Fruit fly (Drosophila melanogaster) whole organism, wandering third instar larva: ENCODE results near the gene Cubn.

Experiments
- Abd-B ChIP-seq: fragments of >200 bp; optimal IDR thresholded peaks from 2 replicates; lab custom pipeline; 2017; ENCODE audit warnings: missing biosample characterization, missing genetic modification characterization
- CG32264 ChIP-seq: fragments of 200-800 bp; sonication (Bioruptor generic); optimal IDR thresholded peaks from 2 replicates; lab custom pipeline; 2016; ENCODE audit warnings: missing biosample characterization, missing genetic modification characterization
- CG9705 ChIP-seq: fragments of 200-800 bp; sonication (Bioruptor generic); optimal IDR thresholded peaks from 2 replicates; lab custom pipeline; 2018; ENCODE audit warnings: missing biosample characterization, mild to moderate bottlenecking, missing genetic modification characterization
- CrebA ChIP-seq: fragments of 200-800 bp; sonication (Bioruptor generic); optimal IDR thresholded peaks from 2 replicates; lab custom pipeline; 2016; ENCODE audit warnings: missing biosample characterization, mild to moderate bottlenecking, missing genetic modification characterization, borderline replicate concordance
- Dfd ChIP-seq: fragments of >200 bp; optimal IDR thresholded peaks from 2 replicates; lab custom pipeline; 2017; ENCODE audit warnings: missing biosample characterization, missing genetic modification characterization
- Dif ChIP-seq: fragments of 200-275, 200-300 bp; sonication (Bioruptor generic); optimal IDR thresholded peaks from 2 replicates; lab custom pipeline; 2018; ENCODE audit warnings: missing biosample characterization, missing genetic modification characterization; ENCODE audit not compliant: partially characterized antibody
- GATAd ChIP-seq: sonication (Bioruptor generic); optimal IDR thresholded peaks from 2 replicates; lab custom pipeline; 2016; ENCODE audit warnings: missing biosample characterization, missing genetic modification characterization
- HLH106 ChIP-seq: fragments of 200-800 bp; optimal IDR thresholded peaks from 3 replicates; lab custom pipeline; 2019; ENCODE audit warnings: missing biosample characterization, mild to moderate bottlenecking, missing genetic modification characterization, moderate library complexity
- Hnf4 ChIP-seq: fragments of 200-800 bp; sonication (Bioruptor generic); optimal IDR thresholded peaks from 2 replicates; lab custom pipeline; 2016; ENCODE audit warnings: missing biosample characterization, mild to moderate bottlenecking, missing genetic modification characterization
- Hr78 ChIP-seq: fragments of >200 bp; optimal IDR thresholded peaks from 2 replicates; lab custom pipeline; 2017; ENCODE audit warnings: missing biosample characterization, missing genetic modification characterization
- Hr83 ChIP-seq: fragments of 200-300 bp; sonication (Bioruptor generic); optimal IDR thresholded peaks from 2 replicates; lab custom pipeline; 2016; ENCODE audit warnings: missing biosample characterization, mild to moderate bottlenecking, missing genetic modification characterization, moderate library complexity; ENCODE audit not compliant: poor library complexity, severe bottlenecking
- Jra ChIP-seq: sonication (Bioruptor generic); optimal IDR thresholded peaks from 2 replicates; lab custom pipeline; 2016; ENCODE audit warnings: missing biosample characterization, missing genetic modification characterization
- Mio ChIP-seq: sonication (Bioruptor generic); optimal IDR thresholded peaks from 2 replicates; lab custom pipeline; 2016; ENCODE audit warnings: missing biosample characterization, missing genetic modification characterization
- Myc ChIP-seq: fragments of >200 bp; optimal IDR thresholded peaks from 2 replicates; lab custom pipeline; 2017
- N ChIP-seq: fragments of >200 bp; optimal IDR thresholded peaks from 2 replicates; lab custom pipeline; 2018; ENCODE audit warnings: missing biosample characterization, missing external identifiers, missing genetic modification characterization
- OdsH ChIP-seq: fragments of 200-800 bp; sonication (Bioruptor generic); optimal IDR thresholded peaks from 2 replicates; lab custom pipeline; 2016; ENCODE audit warnings: missing biosample characterization, mild to moderate bottlenecking, missing genetic modification characterization
- Rel ChIP-seq, 2 experiments: fragments of 200-800 bp; sonication (Bioruptor generic) in 1 of 2; optimal IDR thresholded peaks; 2 replicates in 1 of 2; 3 replicates in 1 of 2; lab custom pipeline; 2016 to 2019; ENCODE audit warnings: mild to moderate bottlenecking in 2 of 2, missing biosample characterization in 2 of 2, missing genetic modification characterization in 2 of 2, moderate library complexity in 1 of 2
- Sp1 ChIP-seq: fragments of 200-800 bp; sonication (Bioruptor generic); optimal IDR thresholded peaks from 3 replicates; lab custom pipeline; 2019; ENCODE audit warnings: missing biosample characterization, mild to moderate bottlenecking, missing genetic modification characterization, moderate library complexity
- Vsx2 ChIP-seq: fragments of 200-300, 225-300 bp; sonication (Bioruptor generic); optimal IDR thresholded peaks from 2 replicates; lab custom pipeline; 2018; ENCODE audit warnings: missing biosample characterization, missing genetic modification characterization; ENCODE audit not compliant: partially characterized antibody
- br ChIP-seq: fragments of 200-800 bp; sonication (Bioruptor generic); optimal IDR thresholded peaks from 2 replicates; lab custom pipeline; 2016; ENCODE audit warnings: missing biosample characterization, missing genetic modification characterization
- brk ChIP-seq: fragments of 200-800 bp; sonication (Bioruptor generic); optimal IDR thresholded peaks from 2 replicates; lab custom pipeline; 2016; ENCODE audit warnings: missing biosample characterization, mild to moderate bottlenecking, missing genetic modification characterization
- dl ChIP-seq, 2 experiments: fragments of 175-275, 200-275 bp in 1 of 2; fragments of 200-275 bp in 1 of 2; sonication (Bioruptor generic); optimal IDR thresholded peaks; lab custom pipeline; 2018; ENCODE audit warnings: mild to moderate bottlenecking in 2 of 2, missing biosample characterization in 2 of 2, missing genetic modification characterization in 2 of 2, moderate library complexity in 2 of 2; ENCODE audit not compliant: partially characterized antibody in 2 of 2, insufficient read depth in 1 of 2
- dmrt93B ChIP-seq: fragments of 200-800 bp; sonication (Bioruptor generic); optimal IDR thresholded peaks from 2 replicates; lab custom pipeline; 2018; ENCODE audit warnings: missing biosample characterization, mild to moderate bottlenecking, missing genetic modification characterization
- dsf ChIP-seq: sonication (Bioruptor generic); optimal IDR thresholded peaks from 2 replicates; lab custom pipeline; 2016; ENCODE audit warnings: missing biosample characterization, missing genetic modification characterization, borderline replicate concordance
- ey ChIP-seq: fragments of 200-800 bp; sonication (Bioruptor generic); optimal IDR thresholded peaks from 2 replicates; lab custom pipeline; 2016; ENCODE audit warnings: missing biosample characterization, missing genetic modification characterization
- foxo ChIP-seq, 2 experiments: fragments of 200-800 bp; sonication (Bioruptor generic); optimal IDR thresholded peaks; 2 replicates in 1 of 2; 3 replicates in 1 of 2; lab custom pipeline; 2016 to 2017; ENCODE audit warnings: missing biosample characterization in 2 of 2, missing genetic modification characterization in 2 of 2
- fru ChIP-seq: fragments of 200-800 bp; sonication (Bioruptor generic); optimal IDR thresholded peaks from 3 replicates; lab custom pipeline; 2016; ENCODE audit warnings: missing biosample characterization, mild to moderate bottlenecking, missing genetic modification characterization
- h ChIP-seq: fragments of 200-800 bp; sonication (Bioruptor generic); optimal IDR thresholded peaks from 3 replicates; lab custom pipeline; 2016; ENCODE audit warnings: missing biosample characterization, mild to moderate bottlenecking, missing genetic modification characterization
- jim ChIP-seq: fragments of 175-275, 200-325 bp; sonication (Bioruptor generic); optimal IDR thresholded peaks from 2 replicates; lab custom pipeline; 2016; ENCODE audit warnings: missing biosample characterization, mild to moderate bottlenecking, missing genetic modification characterization
- lola ChIP-seq: fragments of >200 bp; optimal IDR thresholded peaks from 2 replicates; lab custom pipeline; 2017; ENCODE audit warnings: missing biosample characterization, missing genetic modification characterization
- pan ChIP-seq: fragments of >200 bp; optimal IDR thresholded peaks from 2 replicates; lab custom pipeline; 2017
- psq ChIP-seq: fragments of 200-800 bp; sonication (Bioruptor generic); optimal IDR thresholded peaks from 3 replicates; lab custom pipeline; 2017; ENCODE audit warnings: missing biosample characterization, mild to moderate bottlenecking, missing genetic modification characterization, moderate library complexity
- rgr ChIP-seq: fragments of 200-800 bp; sonication (Bioruptor generic); optimal IDR thresholded peaks from 3 replicates; lab custom pipeline; 2016; ENCODE audit warnings: missing biosample characterization, mild to moderate bottlenecking, missing genetic modification characterization
- sage ChIP-seq: fragments of 200-800 bp; sonication (Bioruptor generic); optimal IDR thresholded peaks from 2 replicates; lab custom pipeline; 2016; ENCODE audit warnings: missing biosample characterization, mild to moderate bottlenecking, missing genetic modification characterization
- sv ChIP-seq: fragments of 200-800 bp; sonication (Bioruptor generic); optimal IDR thresholded peaks from 3 replicates; lab custom pipeline; 2016; ENCODE audit warnings: missing biosample characterization, missing genetic modification characterization
- tai ChIP-seq: sonication (Bioruptor generic); optimal IDR thresholded peaks from 2 replicates; lab custom pipeline; 2016; ENCODE audit warnings: missing biosample characterization, missing genetic modification characterization
- usp ChIP-seq: fragments of >200 bp; optimal IDR thresholded peaks from 2 replicates; lab custom pipeline; 2017; ENCODE audit warnings: missing biosample characterization, missing genetic modification characterization
- woc ChIP-seq: sonication (Bioruptor generic); optimal IDR thresholded peaks from 2 replicates; lab custom pipeline; 2016; ENCODE audit warnings: missing biosample characterization, mild to moderate bottlenecking, missing genetic modification characterization

Gene Cubn

dm6 chrX:9581869-9582268 is 10.8 kb upstream of the Cubn start:
- TF ChIP-seq Rel (GFP tag; optimal IDR thresholded peaks at IDR 0.05; lab: Kevin White, UChicago) (no peak), Rel (tag; optimal IDR thresholded peaks at IDR 0.05; lab: Kevin White, UChicago) (peak; percentile 27), Hr83 (GFP tag; lab: Kevin White, UChicago) (peak; percentile 1), HLH106 (tag; lab: Kevin White, UChicago) (no peak), jim (no peak), psq (GFP tag; lab: Kevin White, UChicago) (peak; percentile 3), foxo (GFP tag; optimal IDR thresholded peaks at IDR 0.05; lab: Kevin White, UChicago) (peak in 1 of 2 experiments; percentile 9), Hr78 (GFP tag; lab: Kevin White, UChicago) (no peak), woc (GFP tag; lab: Kevin White, UChicago) (peak; percentile 28), N (no peak), rgr (GFP tag; lab: Kevin White, UChicago) (no peak)

DNA sequence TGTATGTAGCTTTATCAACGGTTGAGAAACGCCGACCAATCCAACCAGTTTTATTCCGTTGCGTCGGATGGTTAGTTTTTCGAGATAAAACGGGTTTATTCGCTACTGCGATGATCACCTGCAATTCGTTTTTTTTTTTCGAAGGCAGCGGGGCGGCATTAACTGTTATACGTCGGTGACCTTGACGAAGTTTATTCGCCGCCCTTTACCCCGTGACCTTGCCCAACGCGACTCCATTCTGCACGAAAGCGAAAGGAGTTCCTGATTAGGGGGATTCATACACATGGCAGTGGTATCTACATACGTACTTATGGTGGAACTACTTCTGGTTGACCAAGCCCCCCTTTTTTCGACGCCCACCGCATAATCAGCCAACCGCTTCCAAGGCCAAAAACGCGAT is 9.4 kb upstream of the Cubn start:
- no peak for TF ChIP-seq jim
- no peak for TF ChIP-seq Rel (GFP tag; optimal IDR thresholded peaks at IDR 0.05; lab: Kevin White, UChicago)
- no peak for TF ChIP-seq Rel (tag; optimal IDR thresholded peaks at IDR 0.05; lab: Kevin White, UChicago)
- no peak for TF ChIP-seq OdsH (GFP tag; lab: Kevin White, UChicago)
- no peak for TF ChIP-seq woc (GFP tag; lab: Kevin White, UChicago)
- no peak for TF ChIP-seq Dfd
- TF ChIP-seq Hr83 (GFP tag; lab: Kevin White, UChicago): no peak
- TF ChIP-seq Dif (GFP tag; lab: Kevin White, UChicago): no peak
- no peak for TF ChIP-seq brk (GFP tag; lab: Kevin White, UChicago)
- no peak for TF ChIP-seq br
- TF ChIP-seq sv: no peak
- TF ChIP-seq Myc (lab: Kevin White, UChicago): no peak
- no peak for TF ChIP-seq GATAd (GFP tag; lab: Kevin White, UChicago)
- no peak for TF ChIP-seq foxo (GFP tag; optimal IDR thresholded peaks at IDR 0.05; lab: Kevin White, UChicago)
- no peak for TF ChIP-seq Hr78 (GFP tag; lab: Kevin White, UChicago)
- no peak for TF ChIP-seq Vsx2 (GFP tag; lab: Kevin White, UChicago)
- no peak for TF ChIP-seq sage (GFP tag; lab: Kevin White, UChicago)
- no peak for TF ChIP-seq h (GFP tag; lab: Kevin White, UChicago)
- no peak for TF ChIP-seq dl (GFP tag; optimal IDR thresholded peaks at IDR 0.05; lab: Kevin White, UChicago; ENCODE audit: insufficient read depth in 1 of 2, partially characterized antibody in 2 of 2)

dm6 chrX:9579918-9580521 is 8.9 kb upstream of the Cubn start, which contains the start of gene LPCAT:
Gene LPCAT (minus strand): TSS chrX:9579987.
- TF ChIP-seq Dfd: no peak
- peak; percentile 71 for TF ChIP-seq Jra (GFP tag; lab: Kevin White, UChicago)
- no peak for TF ChIP-seq lola (GFP tag; lab: Kevin White, UChicago)
- no peak for TF ChIP-seq N
- peak; percentile 48 for TF ChIP-seq dmrt93B (GFP tag; lab: Kevin White, UChicago)
- TF ChIP-seq dsf (GFP tag; lab: Kevin White, UChicago): peak; percentile 23
- TF ChIP-seq woc (GFP tag; lab: Kevin White, UChicago): peak; percentile 27
- peak; percentile 69 for TF ChIP-seq h (GFP tag; lab: Kevin White, UChicago)
- no peak for TF ChIP-seq GATAd (GFP tag; lab: Kevin White, UChicago)
- TF ChIP-seq Mio (GFP tag; lab: Kevin White, UChicago): no peak
- TF ChIP-seq CrebA: peak; percentile 40
- TF ChIP-seq Sp1 (GFP tag; lab: Kevin White, UChicago): peak; percentile 69
- no peak for TF ChIP-seq Hr78 (GFP tag; lab: Kevin White, UChicago)
- no peak for TF ChIP-seq pan
- TF ChIP-seq brk (GFP tag; lab: Kevin White, UChicago): no peak
- peak; percentile 31 for TF ChIP-seq Myc (lab: Kevin White, UChicago)
- TF ChIP-seq CG32264 (GFP tag; lab: Kevin White, UChicago): peak; percentile 32
- TF ChIP-seq Abd-B (GFP tag; lab: Kevin White, UChicago): no peak
- no peak for TF ChIP-seq psq (GFP tag; lab: Kevin White, UChicago)
- peak; percentile 92 for TF ChIP-seq Hr83 (GFP tag; lab: Kevin White, UChicago)
- peak; percentile 23 for TF ChIP-seq OdsH (GFP tag; lab: Kevin White, UChicago)
- peak in 1 of 2 experiments; percentile 88 for TF ChIP-seq foxo (GFP tag; optimal IDR thresholded peaks at IDR 0.05; lab: Kevin White, UChicago)
- peak; percentile 80 for TF ChIP-seq tai (GFP tag; lab: Kevin White, UChicago)
- peak; percentile 60 for TF ChIP-seq rgr (GFP tag; lab: Kevin White, UChicago)
- TF ChIP-seq Rel (GFP tag; optimal IDR thresholded peaks at IDR 0.05; lab: Kevin White, UChicago): no peak
- no peak for TF ChIP-seq Rel (tag; optimal IDR thresholded peaks at IDR 0.05; lab: Kevin White, UChicago)
- TF ChIP-seq sage (GFP tag; lab: Kevin White, UChicago): peak; percentile 67
- TF ChIP-seq jim: peak; percentile 34
- TF ChIP-seq fru: peak; percentile 83
- no peak for TF ChIP-seq dl (GFP tag; optimal IDR thresholded peaks at IDR 0.05; lab: Kevin White, UChicago; ENCODE audit: insufficient read depth in 1 of 2, partially characterized antibody in 2 of 2)
- TF ChIP-seq br: peak; percentile 62
- no peak for TF ChIP-seq usp (GFP tag; lab: Kevin White, UChicago)
- TF ChIP-seq ey (GFP tag; lab: Kevin White, UChicago): peak; percentile 78
- peak; percentile 83 for TF ChIP-seq sv
- peak; percentile 9 for TF ChIP-seq Dif (GFP tag; lab: Kevin White, UChicago)
- peak; percentile 80 for TF ChIP-seq Hnf4 (GFP tag; lab: Kevin White, UChicago)
- no peak for TF ChIP-seq Vsx2 (GFP tag; lab: Kevin White, UChicago)
- peak; percentile 72 for TF ChIP-seq HLH106 (tag; lab: Kevin White, UChicago)
- TF ChIP-seq CG9705: peak; percentile 73
